Fruit fly (Drosophila melanogaster) whole organism, embryonic: ENCODE measurements around the gene pbl.

Source experiments
- Ada2b ChIP-seq: fragments of 200-800 bp; sonication (Bioruptor generic); IDR thresholded peaks from 2 replicates; pipeline ENCODE4 v1.3.6; 2022; ENCODE audit warnings: missing biosample characterization, missing genetic modification characterization
- Awh ChIP-seq: fragments of 200-800 bp; sonication (Bioruptor generic); IDR thresholded peaks from 2 replicates; pipeline ENCODE4, ENCODE4 v1.3.6; 2022; ENCODE audit warnings: missing biosample characterization, missing genetic modification characterization
- BEAF-32 ChIP-seq: fragments of 200-800 bp; sonication (Bioruptor generic); optimal IDR thresholded peaks from 3 replicates; lab custom pipeline; 2017; ENCODE audit warnings: missing biosample characterization, missing genetic modification characterization, mild to moderate bottlenecking, moderate library complexity, missing genetic modification reagents
- CG11085 ChIP-seq: fragments of 200-800 bp; sonication (Bioruptor generic); IDR thresholded peaks from 2 replicates; pipeline ENCODE4 v1.3.6; 2022; ENCODE audit warnings: missing biosample characterization, missing genetic modification characterization
- CG11398 ChIP-seq: fragments of 200-800 bp; sonication (Bioruptor generic); optimal IDR thresholded peaks from 2 replicates; lab custom pipeline; 2016; ENCODE audit warnings: missing biosample characterization, missing genetic modification characterization
- CG12659 ChIP-seq: fragments of 200-800 bp; sonication (Bioruptor generic); optimal IDR thresholded peaks from 3 replicates; lab custom pipeline; 2017; ENCODE audit warnings: mild to moderate bottlenecking, missing biosample characterization, missing genetic modification reagents, missing genetic modification characterization
- CG12769 ChIP-seq: fragments of 200-800 bp; sonication (Bioruptor generic); optimal IDR thresholded peaks from 2 replicates; lab custom pipeline; 2019; ENCODE audit warnings: missing biosample characterization, mild to moderate bottlenecking, missing genetic modification characterization, moderate library complexity
- CG13287 ChIP-seq: fragments of 200-800 bp; sonication (Bioruptor generic); IDR thresholded peaks from 2 replicates; pipeline ENCODE4 v1.3.6; 2022; ENCODE audit warnings: missing biosample characterization, missing genetic modification characterization; ENCODE audit not compliant: partially characterized antibody
- CG1603 ChIP-seq: fragments of 200-800 bp; sonication (Bioruptor generic); optimal IDR thresholded peaks from 2 replicates; lab custom pipeline; 2019; ENCODE audit warnings: missing biosample characterization, mild to moderate bottlenecking, missing genetic modification characterization, moderate library complexity
- CG16813 ChIP-seq: fragments of 200-800 bp; sonication (Bioruptor generic); IDR thresholded peaks from 3 replicates; pipeline ENCODE4 v1.3.6; 2022; ENCODE audit warnings: missing biosample characterization, missing genetic modification characterization; ENCODE audit not compliant: partially characterized antibody
- CG17612 ChIP-seq: fragments of 200-800 bp; sonication (Bioruptor generic); IDR thresholded peaks from 2 replicates; pipeline ENCODE4 v1.3.6; 2022; ENCODE audit warnings: missing biosample characterization, missing genetic modification characterization
- CG2116 ChIP-seq: fragments of 200-800 bp; sonication (Bioruptor generic); optimal IDR thresholded peaks from 3 replicates; lab custom pipeline; 2018; ENCODE audit warnings: missing biosample characterization, mild to moderate bottlenecking, missing genetic modification characterization
- CG30020 ChIP-seq: fragments of 200-800 bp; optimal IDR thresholded peaks from 2 replicates; lab custom pipeline; 2019; ENCODE audit warnings: missing biosample characterization, mild to moderate bottlenecking, missing genetic modification characterization, moderate library complexity
- CG30431 ChIP-seq: fragments of 200-800 bp; sonication (Bioruptor generic); optimal IDR thresholded peaks from 2 replicates; lab custom pipeline; 2017; ENCODE audit warnings: missing biosample characterization, missing genetic modification characterization
- CG8281 ChIP-seq: fragments of 200-800 bp; sonication (Bioruptor generic); optimal IDR thresholded peaks from 2 replicates; lab custom pipeline; 2018; ENCODE audit warnings: missing biosample characterization, mild to moderate bottlenecking, missing genetic modification characterization, moderate library complexity
- CG9797 ChIP-seq: fragments of 200-800 bp; sonication (Bioruptor generic); optimal IDR thresholded peaks from 3 replicates; lab custom pipeline; 2018; ENCODE audit warnings: missing biosample characterization, mild to moderate bottlenecking, missing genetic modification characterization
- CoRest ChIP-seq: fragments of 200-800 bp; sonication (Bioruptor generic); optimal IDR thresholded peaks from 3 replicates; lab custom pipeline; 2018; ENCODE audit warnings: missing biosample characterization, mild to moderate bottlenecking, missing genetic modification characterization, moderate library complexity
- Dll ChIP-seq: fragments of 200-800 bp; sonication (Bioruptor generic); IDR thresholded peaks from 4 replicates; pipeline ENCODE4 v1.3.6; 2022; ENCODE audit warnings: missing biosample characterization, missing genetic modification characterization; ENCODE audit not compliant: partially characterized antibody
- Dp ChIP-seq: fragments of 200-800 bp; sonication (Bioruptor generic); optimal IDR thresholded peaks from 2 replicates; lab custom pipeline; 2018; ENCODE audit warnings: missing biosample characterization, mild to moderate bottlenecking, missing genetic modification characterization, moderate library complexity
- Dref ChIP-seq: fragments of 200-800 bp; sonication (Bioruptor generic); IDR thresholded peaks from 2 replicates; pipeline ENCODE4 v1.3.6; 2022; ENCODE audit warnings: missing biosample characterization, missing genetic modification characterization
- E2f2 ChIP-seq: fragments of 200-800 bp; sonication (Bioruptor generic); IDR thresholded peaks from 2 replicates; pipeline ENCODE4 v1.3.6; 2022; ENCODE audit warnings: missing biosample characterization, missing genetic modification characterization
- Ets97D ChIP-seq: fragments of 200-800 bp; sonication (Bioruptor generic); optimal IDR thresholded peaks from 3 replicates; lab custom pipeline; 2016; ENCODE audit warnings: missing biosample characterization, missing genetic modification characterization
- Lhr ChIP-seq: fragments of 200-800 bp; sonication (Bioruptor generic); optimal IDR thresholded peaks from 3 replicates; lab custom pipeline; 2017; ENCODE audit warnings: mild to moderate bottlenecking, missing biosample characterization, missing genetic modification reagents, missing genetic modification characterization
- Med ChIP-seq: fragments of 200-800 bp; sonication (Bioruptor generic); peaks from one replicate; lab custom pipeline; 2016; ENCODE audit warnings: missing biosample characterization, missing genetic modification characterization, mild to moderate bottlenecking, inconsistent platforms, moderate library complexity
- Oli ChIP-seq: fragments of 200-800 bp; sonication (Bioruptor generic); optimal IDR thresholded peaks from 2 replicates; lab custom pipeline; 2018; ENCODE audit warnings: missing biosample characterization, mild to moderate bottlenecking, missing genetic modification characterization, moderate library complexity
- Opbp ChIP-seq: fragments of 200-800 bp; sonication (Bioruptor generic); IDR thresholded peaks from 3 replicates; pipeline ENCODE4 v1.3.6; 2022; ENCODE audit warnings: missing biosample characterization, missing genetic modification characterization; ENCODE audit not compliant: partially characterized antibody
- Sin3A ChIP-seq: fragments of >200 bp; optimal IDR thresholded peaks from 2 replicates; lab custom pipeline; 2018
- Sry-δ ChIP-seq: fragments of 200-800 bp; sonication (Bioruptor generic); optimal IDR thresholded peaks from 2 replicates; lab custom pipeline; 2016; ENCODE audit warnings: missing biosample characterization, missing genetic modification characterization
- Stat92E ChIP-seq, 3 experiments: fragments of >200 bp in 2 of 3; fragments of 200-800 bp in 1 of 3; sonication (Bioruptor generic) in 1 of 3; optimal IDR thresholded peaks; 2 replicates each; lab custom pipeline; 2017 to 2019; ENCODE audit warnings: missing biosample characterization in 3 of 3, missing genetic modification characterization in 3 of 3, mild to moderate bottlenecking in 1 of 3, moderate library complexity in 1 of 3
- amos ChIP-seq: fragments of 200-800 bp; sonication (Bioruptor generic); IDR thresholded peaks from 2 replicates; pipeline ENCODE4 v1.3.6; 2022; ENCODE audit warnings: missing biosample characterization, missing genetic modification characterization; ENCODE audit not compliant: partially characterized antibody
- dmrt99B ChIP-seq: fragments of 200-800 bp; sonication (Bioruptor generic); optimal IDR thresholded peaks from 2 replicates; lab custom pipeline; 2018; ENCODE audit warnings: missing biosample characterization, mild to moderate bottlenecking, missing genetic modification characterization, moderate library complexity
- fd3F ChIP-seq: fragments of 200-800 bp; sonication (Bioruptor generic); optimal IDR thresholded peaks from 2 replicates; lab custom pipeline; 2018; ENCODE audit warnings: missing biosample characterization, mild to moderate bottlenecking, missing genetic modification characterization, moderate library complexity
- hbn ChIP-seq: fragments of 200-800 bp; sonication (Bioruptor generic); IDR thresholded peaks from 2 replicates; pipeline ENCODE4 v1.3.6; 2022; ENCODE audit warnings: missing biosample characterization, missing genetic modification characterization; ENCODE audit not compliant: partially characterized antibody
- mam ChIP-seq: fragments of 200-800 bp; sonication (Bioruptor generic); optimal IDR thresholded peaks from 3 replicates; lab custom pipeline; 2016; ENCODE audit warnings: missing biosample characterization, missing genetic modification characterization
- phol ChIP-seq: fragments of 200-800 bp; sonication (Bioruptor generic); optimal IDR thresholded peaks from 3 replicates; lab custom pipeline; 2018; ENCODE audit warnings: missing biosample characterization, mild to moderate bottlenecking, missing genetic modification characterization, moderate library complexity
- pnt ChIP-seq: fragments of 200-800 bp; sonication (Bioruptor generic); optimal IDR thresholded peaks from 3 replicates; lab custom pipeline; 2016; ENCODE audit warnings: missing biosample characterization, missing genetic modification characterization
- pzg ChIP-seq: fragments of 200-800 bp; sonication (Bioruptor generic); optimal IDR thresholded peaks from 3 replicates; lab custom pipeline; 2018; ENCODE audit warnings: missing biosample characterization, mild to moderate bottlenecking, missing genetic modification characterization, moderate library complexity
- row ChIP-seq: fragments of 200-800 bp; sonication (Bioruptor generic); IDR thresholded peaks from 3 replicates; pipeline ENCODE4 v1.3.6; 2022; ENCODE audit warnings: missing biosample characterization, missing genetic modification characterization
- run ChIP-seq: fragments of 200-800 bp; sonication (Bioruptor generic); optimal IDR thresholded peaks from 3 replicates; lab custom pipeline; 2018; ENCODE audit warnings: missing biosample characterization, mild to moderate bottlenecking, missing genetic modification characterization
- sens ChIP-seq: fragments of 200-800 bp; sonication (Bioruptor generic); peaks from one replicate; lab custom pipeline; 2016; ENCODE audit warnings: missing biosample characterization, missing genetic modification characterization
- stwl ChIP-seq: fragments of 200-800 bp; sonication (Bioruptor generic); optimal IDR thresholded peaks from 3 replicates; lab custom pipeline; 2018; ENCODE audit warnings: missing biosample characterization, mild to moderate bottlenecking, missing genetic modification characterization, moderate library complexity
- unc-4 ChIP-seq: fragments of 200-800 bp; sonication (Bioruptor generic); IDR thresholded peaks from 2 replicates; pipeline ENCODE4 v1.3.6; 2022; ENCODE audit warnings: missing biosample characterization, missing genetic modification characterization; ENCODE audit not compliant: partially characterized antibody
- vvl ChIP-seq: fragments of 200-800 bp; sonication (Bioruptor generic); IDR thresholded peaks from 2 replicates; pipeline ENCODE4 v1.3.6; 2022; ENCODE audit warnings: missing biosample characterization, missing genetic modification characterization
- zen ChIP-seq: fragments of 200-800 bp; sonication (Bioruptor generic); optimal IDR thresholded peaks from 3 replicates; lab custom pipeline; 2018; ENCODE audit warnings: missing biosample characterization, mild to moderate bottlenecking, missing genetic modification characterization, moderate library complexity

The pbl gene

DNA sequence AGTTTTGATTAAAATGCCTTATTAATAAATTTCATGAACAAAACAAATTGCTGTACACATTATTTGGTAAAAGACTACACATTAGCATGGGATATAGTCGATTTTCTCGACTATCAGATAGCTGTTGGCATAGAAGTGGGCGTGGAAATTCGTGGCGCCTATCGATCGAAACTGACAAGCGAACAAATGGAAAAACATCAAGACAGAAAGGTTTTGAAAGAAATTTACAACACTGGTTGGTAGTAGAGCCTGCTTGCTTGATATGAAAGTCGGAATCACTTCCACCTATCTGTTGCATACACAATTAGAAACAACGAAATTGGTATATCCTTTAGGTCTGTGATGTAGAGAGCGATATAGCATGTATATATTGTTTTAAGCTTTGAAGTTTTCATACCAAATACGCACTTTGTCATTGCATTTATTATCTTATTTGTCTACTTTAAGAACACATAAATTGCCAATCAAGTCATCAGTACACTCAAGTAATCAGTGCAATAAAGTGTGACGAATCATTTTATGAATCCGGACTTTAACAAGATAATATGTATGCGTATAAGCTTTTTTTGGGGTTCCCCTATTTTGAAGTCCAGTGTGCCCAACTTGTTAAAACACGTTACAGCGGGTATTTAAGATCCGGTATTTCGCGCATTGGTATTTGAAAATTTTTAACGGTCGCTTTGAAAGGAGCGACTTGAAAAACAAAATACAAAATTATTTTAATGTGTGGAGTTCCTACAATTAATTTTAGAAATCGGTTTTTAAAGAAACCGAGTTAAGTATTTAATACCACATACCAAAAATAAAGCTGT lies 4.3 kb upstream of the pbl start (continued):
- TF ChIP-seq pzg (peak; percentile 41), CG17612 (GFP tag; lab: Robert Waterston, UW) (no peak), vvl (GFP tag; lab: Robert Waterston, UW) (no peak), Opbp (GFP tag; lab: Robert Waterston, UW) (0 out of 3 replicates have a peak, but pooled peaks have one; percentile 13), Stat92E (GFP tag; optimal IDR thresholded peaks at IDR 0.05; lab: Kevin White, UChicago) (no peak), CG2116 (GFP tag; lab: Kevin White, UChicago) (peak; percentile 28), amos (GFP tag; lab: Robert Waterston, UW) (peak; percentile 41; the same call in 1 of the 2 replicates), dmrt99B (tag; lab: Kevin White, UChicago) (no peak), CG13287 (GFP tag; lab: Robert Waterston, UW) (peak; percentile 19; the same call in 1 of the 2 replicates), Dp (GFP tag; lab: Kevin White, UChicago) (peak; percentile 57), run (tag; lab: Kevin White, UChicago) (no peak), Sry-δ (GFP tag; lab: Kevin White, UChicago) (peak; percentile 12), mam (no peak), Dref (GFP tag; lab: Robert Waterston, UW) (peak; percentile 35; the same call in 1 of the 2 replicates), Dll (GFP tag; lab: Robert Waterston, UW) (peak; percentile 62), zen (tag; lab: Kevin White, UChicago) (no peak), CG16813 (GFP tag; lab: Robert Waterston, UW) (peak; percentile 53; the same call in 2 of the 3 replicates), CoRest (tag; lab: Kevin White, UChicago) (peak; percentile 83)

DNA sequence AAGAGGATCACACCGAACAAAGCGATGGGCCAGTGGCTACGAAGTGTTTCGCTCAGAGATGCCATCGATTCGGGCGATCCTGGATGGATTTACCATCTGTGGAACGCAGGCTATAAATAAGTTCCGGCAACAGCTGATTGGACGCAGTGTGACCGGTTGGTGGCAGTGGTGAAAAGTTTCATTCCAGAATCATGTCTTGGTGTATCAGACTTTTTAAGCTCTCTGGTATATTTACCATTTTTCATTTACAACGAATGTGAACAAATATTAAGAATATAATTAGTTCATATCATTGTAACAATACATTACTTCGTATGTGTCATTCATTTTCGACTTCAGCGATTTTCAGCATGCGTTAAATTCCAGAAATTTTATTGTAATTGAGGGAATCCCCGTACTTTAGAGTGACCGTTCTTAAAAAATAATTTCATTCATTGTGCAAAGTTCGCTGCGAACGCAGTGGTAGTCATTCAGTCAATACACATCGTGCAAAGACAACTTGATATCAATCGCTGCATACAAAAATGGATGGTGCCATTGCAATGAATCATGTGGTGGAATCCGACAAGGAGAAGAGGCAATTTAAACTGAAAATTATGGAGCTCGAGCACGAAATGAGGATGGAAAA lies 3.3 kb upstream of the pbl start, which contains the start of gene Tmem43:
Gene Tmem43 (minus strand): TSS at position 152 of the 628 bp plus-strand sequence.
- TF ChIP-seq CG1603 (peak; percentile 41), BEAF-32 (GFP tag; lab: Kevin White, UChicago) (peak; percentile 21), CG30431 (no peak), sens (GFP tag; lab: Kevin White, UChicago) (peak; percentile 77), CG11085 (GFP tag; lab: Robert Waterston, UW) (no peak), CG11398 (GFP tag; lab: Kevin White, UChicago) (no peak), Ada2b (no peak), Oli (tag; lab: Kevin White, UChicago) (no peak), Awh (GFP tag; lab: Robert Waterston, UW) (no peak), CG12659 (GFP tag; lab: Kevin White, UChicago) (peak; percentile 24), Sin3A (lab: Kevin White, UChicago) (peak; percentile 53), stwl (tag; lab: Kevin White, UChicago) (peak; percentile 54), unc-4 (peak; percentile 40; the same call in 1 of the 2 replicates), row (GFP tag; lab: Robert Waterston, UW) (peak; percentile 30; the same call in 2 of the 3 replicates), CG13287 (GFP tag; lab: Robert Waterston, UW) (peak; percentile 33; the same call in 1 of the 2 replicates), E2f2 (GFP tag; lab: Robert Waterston, UW) (peak; percentile 26; the same call in 1 of the 2 replicates), Ets97D (peak; percentile 41), Lhr (GFP tag; lab: Kevin White, UChicago) (peak; percentile 35), hbn (GFP tag; lab: Robert Waterston, UW) (peak; percentile 31; the same call in 1 of the 2 replicates), phol (peak; percentile 9), CG12769 (peak; percentile 33), CG30020 (tag; lab: Kevin White, UChicago) (no peak), CG9797 (GFP tag; lab: Kevin White, UChicago) (peak; percentile 49), pnt (GFP tag; lab: Kevin White, UChicago) (no peak), CG8281 (tag; lab: Kevin White, UChicago) (peak; percentile 95), fd3F (GFP tag; lab: Kevin White, UChicago) (no peak), Med (GFP tag; lab: Kevin White, UChicago) (peak; percentile 81), Dp (GFP tag; lab: Kevin White, UChicago) (peak; percentile 40), Sry-δ (GFP tag; lab: Kevin White, UChicago) (no peak), CoRest (tag; lab: Kevin White, UChicago) (peak; percentile 26)
